Worm (Caenorhabditis elegans) whole organism, L4 larva: Measurements from ENCODE around the gene H35N09.2.
A peak's percentile ranks its signal among the peaks of the same experiment; 100 is the strongest.

Experiments used
- F37D6.2 ChIP-seq: sonication (generic microtip); optimal IDR thresholded peaks from 2 replicates; lab custom pipeline; 2016; ENCODE audit warnings: mild to moderate bottlenecking, missing genetic modification characterization, missing compliant biosample characterization
- F49E8.2 ChIP-seq: sonication (generic microtip); optimal IDR thresholded peaks from 2 replicates; lab custom pipeline; 2016; ENCODE audit warnings: missing compliant biosample characterization, mild to moderate bottlenecking, missing genetic modification characterization, borderline replicate concordance
- R02D3.7 ChIP-seq: fragments of 150-350 bp; sonication (generic microtip); optimal IDR thresholded peaks from 3 replicates; lab custom pipeline; 2014; ENCODE audit warnings: missing biosample characterization, missing genetic modification characterization
- T26A8.4 ChIP-seq: fragments of 200-800 bp; sonication (Bioruptor generic); IDR thresholded peaks from 2 replicates; pipeline ENCODE4 v1.3.6; 2022; ENCODE audit warnings: missing genetic modification characterization, missing compliant biosample characterization
- Y105C5A.15 ChIP-seq: fragments of 200-800 bp; sonication (Bioruptor generic); IDR thresholded peaks from 2 replicates; pipeline ENCODE4 v1.3.6; 2022; ENCODE audit warnings: missing genetic modification characterization, missing compliant biosample characterization
- Y48G9A.11 ChIP-seq: fragments of 200-800 bp; sonication (Bioruptor generic); IDR thresholded peaks from 2 replicates; pipeline ENCODE4 v1.3.6; 2022; ENCODE audit warnings: missing genetic modification reagents, missing genetic modification characterization, missing compliant biosample characterization
- ZK337.2 ChIP-seq: fragments of 200-800 bp; sonication (Bioruptor generic); IDR thresholded peaks from 2 replicates; pipeline ENCODE4 v1.3.6; 2022; ENCODE audit warnings: missing genetic modification reagents, missing genetic modification characterization, missing compliant biosample characterization
- aha-1 ChIP-seq: fragments of 150-350 bp; peaks from one replicate; lab custom pipeline; 2014; ENCODE audit warnings: missing biosample characterization, missing genetic modification characterization
- aly-2 ChIP-seq: sonication (generic microtip); optimal IDR thresholded peaks from 2 replicates; lab custom pipeline; 2018; ENCODE audit warnings: missing biosample characterization, missing genetic modification characterization
- ama-1 ChIP-seq: fragments of 150-350 bp; optimal IDR thresholded peaks from 2 replicates; lab custom pipeline; 2014; ENCODE audit warnings: inconsistent platforms, mixed read lengths
- arid-1 ChIP-seq: fragments of 200-800 bp; sonication (Bioruptor generic); conservative IDR thresholded peaks from 2 replicates; pipeline ENCODE4 v1.3.6; 2022; ENCODE audit warnings: missing genetic modification reagents, missing genetic modification characterization, missing compliant biosample characterization
- ceh-20 ChIP-seq: fragments of 200-800 bp; sonication (Bioruptor generic); IDR thresholded peaks from 2 replicates; pipeline ENCODE4 v1.3.6; 2022; ENCODE audit warnings: missing genetic modification reagents, missing genetic modification characterization, missing compliant biosample characterization
- ctbp-1 ChIP-seq: fragments of 200-800 bp; sonication (Bioruptor generic); IDR thresholded peaks from 2 replicates; pipeline ENCODE4 v1.3.6; 2022; ENCODE audit warnings: missing genetic modification reagents, missing genetic modification characterization, missing compliant biosample characterization
- daf-16 ChIP-seq, 3 experiments: sonication (generic microtip); optimal IDR thresholded peaks; 2 replicates each; lab custom pipeline; 2016 to 2017; ENCODE audit warnings: missing genetic modification characterization in 3 of 3, missing genetic modification reagents in 3 of 3, mild to moderate bottlenecking in 2 of 3, missing compliant biosample characterization in 2 of 3, missing biosample characterization in 1 of 3, moderate library complexity in 1 of 3
- dmd-6 ChIP-seq: fragments of 200-800 bp; sonication (Bioruptor generic); IDR thresholded peaks from 2 replicates; pipeline ENCODE4 v1.3.6; 2022; ENCODE audit warnings: missing genetic modification reagents, missing genetic modification characterization, missing compliant biosample characterization
- dpl-1 ChIP-seq: fragments of 150-350 bp; optimal IDR thresholded peaks from 2 replicates; lab custom pipeline; 2014; ENCODE audit warnings: missing biosample characterization, missing genetic modification reagents, missing genetic modification characterization
- dve-1 ChIP-seq: sonication (generic microtip); optimal IDR thresholded peaks from 2 replicates; lab custom pipeline; 2017; ENCODE audit warnings: antibody characterized with exemption, mild to moderate bottlenecking, missing genetic modification characterization, missing compliant biosample characterization; ENCODE audit not compliant: insufficient read depth
- egl-43 ChIP-seq: fragments of 200-800 bp; sonication (Bioruptor generic); IDR thresholded peaks from 2 replicates; pipeline ENCODE4 v1.3.6; 2022; ENCODE audit warnings: missing genetic modification reagents, missing genetic modification characterization, missing compliant biosample characterization
- fkh-10 ChIP-seq: fragments of 150-350 bp; optimal IDR thresholded peaks from 2 replicates; lab custom pipeline; 2014; ENCODE audit warnings: missing biosample characterization, missing genetic modification reagents, missing genetic modification characterization
- fos-1 ChIP-seq: fragments of 150-350 bp; optimal IDR thresholded peaks from 2 replicates; lab custom pipeline; 2014; ENCODE audit warnings: missing biosample characterization, missing genetic modification characterization
- hlh-11 ChIP-seq: fragments of 200-800 bp; sonication (Bioruptor generic); optimal IDR thresholded peaks from 2 replicates; lab custom pipeline; 2018; ENCODE audit warnings: mild to moderate bottlenecking, missing genetic modification characterization, missing compliant biosample characterization
- hlh-30 ChIP-seq: sonication (generic microtip); optimal IDR thresholded peaks from 2 replicates; lab custom pipeline; 2017; ENCODE audit warnings: antibody characterized with exemption, mild to moderate bottlenecking, missing genetic modification characterization, missing compliant biosample characterization; ENCODE audit not compliant: insufficient read depth
- lin-13 ChIP-seq: fragments of 150-350 bp; optimal IDR thresholded peaks from 2 replicates; lab custom pipeline; 2014; ENCODE audit warnings: missing biosample characterization, missing genetic modification reagents, missing genetic modification characterization
- lin-29 ChIP-seq: fragments of 200-800 bp; sonication (Bioruptor generic); IDR thresholded peaks from 2 replicates; pipeline ENCODE4 v1.3.6; 2022; ENCODE audit warnings: missing genetic modification reagents, missing genetic modification characterization, missing compliant biosample characterization
- lin-38 ChIP-seq: fragments of 200-800 bp; sonication (Bioruptor generic); IDR thresholded peaks from 2 replicates; pipeline ENCODE4 v1.3.6; 2022; ENCODE audit warnings: missing genetic modification reagents, missing genetic modification characterization, missing compliant biosample characterization
- lin-39 ChIP-seq: fragments of 150-350 bp; optimal IDR thresholded peaks from 2 replicates; lab custom pipeline; 2014; ENCODE audit warnings: missing biosample characterization, missing genetic modification reagents, missing genetic modification characterization
- lir-3 ChIP-seq: sonication (generic microtip); optimal IDR thresholded peaks from 2 replicates; lab custom pipeline; 2016; ENCODE audit warnings: mild to moderate bottlenecking, missing genetic modification characterization, missing compliant biosample characterization
- lsy-2 ChIP-seq, 2 experiments: fragments of 150-350 bp in 1 of 2; sonication (generic microtip) in 1 of 2; optimal IDR thresholded peaks; 2 replicates each; lab custom pipeline; 2014 to 2017; ENCODE audit warnings: missing biosample characterization in 2 of 2, missing genetic modification characterization in 2 of 2
- nhr-102 ChIP-seq: sonication (generic microtip); optimal IDR thresholded peaks from 2 replicates; lab custom pipeline; 2016; ENCODE audit warnings: mild to moderate bottlenecking, missing genetic modification characterization, moderate library complexity, missing compliant biosample characterization
- nhr-11 ChIP-seq: fragments of 150-350 bp; optimal IDR thresholded peaks from 2 replicates; lab custom pipeline; 2014; ENCODE audit warnings: missing biosample characterization, missing genetic modification characterization
- nhr-28 ChIP-seq: fragments of 150-350 bp; optimal IDR thresholded peaks from 2 replicates; lab custom pipeline; 2014; ENCODE audit warnings: missing biosample characterization, missing genetic modification characterization
- nhr-41 ChIP-seq: fragments of 200-800 bp; sonication (Bioruptor generic); IDR thresholded peaks from 2 replicates; pipeline ENCODE4 v1.3.6; 2022; ENCODE audit warnings: missing genetic modification reagents, missing genetic modification characterization, missing compliant biosample characterization
- nhr-6 ChIP-seq: fragments of 150-350 bp; optimal IDR thresholded peaks from 2 replicates; lab custom pipeline; 2014; ENCODE audit warnings: missing biosample characterization, missing genetic modification characterization
- nhr-76 ChIP-seq: fragments of 150-350 bp; optimal IDR thresholded peaks from 2 replicates; lab custom pipeline; 2014; ENCODE audit warnings: missing biosample characterization, missing genetic modification characterization
- pha-4 ChIP-seq, 2 experiments: fragments of 150-350 bp in 1 of 2; fragments of 200-800 bp in 1 of 2; sonication (Bioruptor generic) in 1 of 2; IDR thresholded peaks in 1 of 2; optimal IDR thresholded peaks in 1 of 2; 2 replicates each; pipeline versions ENCODE4 v1.3.6 to Lab custom; 2014 to 2022; ENCODE audit warnings: missing genetic modification characterization in 2 of 2, missing genetic modification reagents in 2 of 2, missing biosample characterization in 1 of 2, missing compliant biosample characterization in 1 of 2
- pqm-1 ChIP-seq: sonication (generic microtip); optimal IDR thresholded peaks from 2 replicates; lab custom pipeline; 2017; ENCODE audit warnings: missing biosample characterization, missing genetic modification characterization
- rbr-2 ChIP-seq: sonication (generic microtip); optimal IDR thresholded peaks from 2 replicates; lab custom pipeline; 2016; ENCODE audit warnings: missing genotype, missing genetic modification characterization, missing compliant biosample characterization
- saeg-2 ChIP-seq: fragments of 200-800 bp; sonication (Bioruptor generic); IDR thresholded peaks from 2 replicates; pipeline ENCODE4 v1.3.6; 2022; ENCODE audit warnings: missing genetic modification reagents, missing genetic modification characterization, missing compliant biosample characterization
- sdz-12 ChIP-seq: fragments of 200-800 bp; sonication (Bioruptor generic); optimal IDR thresholded peaks from 2 replicates; lab custom pipeline; 2018; ENCODE audit warnings: mild to moderate bottlenecking, missing genetic modification characterization, missing compliant biosample characterization
- skn-1 ChIP-seq: fragments of 150-350 bp; optimal IDR thresholded peaks from 2 replicates; lab custom pipeline; 2014; ENCODE audit warnings: missing biosample characterization, missing genetic modification characterization
- spr-1 ChIP-seq: sonication (generic microtip); optimal IDR thresholded peaks from 2 replicates; lab custom pipeline; 2016; ENCODE audit warnings: mild to moderate bottlenecking, missing genetic modification characterization, missing compliant biosample characterization
- spr-3 ChIP-seq: fragments of 200-800 bp; sonication (Bioruptor generic); optimal IDR thresholded peaks from 2 replicates; lab custom pipeline; 2018; ENCODE audit warnings: mild to moderate bottlenecking, missing genetic modification characterization, missing compliant biosample characterization
- tra-1 ChIP-seq: fragments of 200-800 bp; sonication (Bioruptor generic); IDR thresholded peaks from 2 replicates; pipeline ENCODE4 v1.3.6; 2022; ENCODE audit warnings: missing genetic modification reagents, missing genetic modification characterization, missing compliant biosample characterization
- unc-62 ChIP-seq, 3 experiments: fragments of 150-350 bp in 1 of 3; sonication (generic microtip); optimal IDR thresholded peaks in 2 of 3; peaks in 1 of 3; 1 replicate in 1 of 3; 2 replicates in 2 of 3; lab custom pipeline; 2014 to 2017; ENCODE audit warnings: missing biosample characterization in 3 of 3, missing genetic modification characterization in 3 of 3, missing genetic modification reagents in 3 of 3, missing genotype in 1 of 3
- zip-11 ChIP-seq: fragments of 200-800 bp; sonication (Bioruptor generic); IDR thresholded peaks from 2 replicates; pipeline ENCODE4 v1.3.6; 2022; ENCODE audit warnings: missing genetic modification characterization, missing compliant biosample characterization
- zip-2 ChIP-seq: fragments of 150-350 bp; optimal IDR thresholded peaks from 2 replicates; lab custom pipeline; 2014; ENCODE audit warnings: missing biosample characterization, missing genetic modification characterization

The H35N09.2 gene

DNA sequence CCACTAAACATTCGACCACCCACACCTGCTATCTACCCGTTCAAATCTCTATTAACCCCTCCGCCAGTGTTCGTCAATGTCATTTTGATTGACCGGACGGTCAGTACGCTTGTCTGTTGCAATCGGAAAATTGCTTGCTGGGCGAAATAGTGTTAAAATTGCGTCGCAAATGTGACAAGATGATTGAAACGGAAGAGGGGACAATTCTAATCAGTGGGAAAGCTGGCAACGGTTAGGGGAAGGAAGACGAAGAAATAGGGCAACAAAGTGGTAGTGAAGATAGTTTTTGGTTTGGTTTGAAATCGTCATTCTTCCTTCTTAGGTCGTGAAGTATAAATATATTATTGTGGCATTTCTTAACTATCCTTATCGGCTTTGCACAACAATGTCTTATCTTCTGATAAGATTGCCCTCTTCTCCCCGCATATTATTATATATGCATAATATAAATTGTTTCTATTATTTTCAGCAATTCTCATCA, 36.4 kb downstream of the H35N09.2 start (continued):
- TF ChIP-seq hlh-11 (peak; percentile 54), nhr-28 (tag; lab: Kevin White, UChicago) (peak; percentile 57), lin-29 (GFP tag; lab: Robert Waterston, UW) (no peak), tra-1 (GFP tag; lab: Robert Waterston, UW) (peak; percentile 80), unc-62 (GFP tag; optimal IDR thresholded peaks at IDR 0.05 in 1 of 2; lab: Kevin White, UChicago) (peak in 1 of 2 experiments; percentile 96), unc-62 (tag; optimal IDR thresholded peaks at IDR 0.05; lab: Kevin White, UChicago) (no peak), nhr-41 (GFP tag; lab: Robert Waterston, UW) (no peak; the same call in 1 of the 2 replicates), lir-3 (no peak), Y48G9A.11 (no peak), dmd-6 (peak; percentile 70), sdz-12 (no peak), T26A8.4 (GFP tag; lab: Robert Waterston, UW) (no peak), F37D6.2 (tag; lab: Kevin White, UChicago) (no peak), ama-1 (lab: Kevin White, UChicago) (no peak), pha-4 (GFP tag; IDR thresholded peaks at IDR 0.05; lab: Robert Waterston, UW) (no peak), pha-4 (tag; optimal IDR thresholded peaks at IDR 0.05; lab: Kevin White, UChicago) (no peak), spr-3 (GFP tag; lab: Kevin White, UChicago) (no peak), dve-1 (tag; lab: Kevin White, UChicago) (peak; percentile 34), R02D3.7 (tag; lab: Kevin White, UChicago) (no peak), nhr-76 (tag; lab: Kevin White, UChicago) (no peak), arid-1 (no peak), egl-43 (GFP tag; lab: Robert Waterston, UW) (no peak), nhr-11 (no peak), lin-38 (GFP tag; lab: Robert Waterston, UW) (no peak), zip-11 (GFP tag; lab: Robert Waterston, UW) (no peak), nhr-6 (tag; lab: Kevin White, UChicago) (no peak), rbr-2 (tag; lab: Kevin White, UChicago) (no peak), aly-2 (tag; lab: Kevin White, UChicago) (no peak), spr-1 (no peak), nhr-102 (tag; lab: Kevin White, UChicago) (no peak), lin-13 (GFP tag; lab: Kevin White, UChicago) (no peak), ctbp-1 (no peak), fos-1 (tag; lab: Kevin White, UChicago) (no peak), hlh-30 (tag; lab: Kevin White, UChicago) (no peak), dpl-1 (GFP tag; lab: Kevin White, UChicago) (no peak), ZK337.2 (GFP tag; lab: Robert Waterston, UW) (no peak), ceh-20 (GFP tag; lab: Robert Waterston, UW) (0 out of 2 replicates have a peak, but pooled peaks have one; percentile 27), fkh-10 (no peak), lin-39 (tag; lab: Kevin White, UChicago) (no peak), F49E8.2 (tag; lab: Kevin White, UChicago) (no peak), saeg-2 (GFP tag; lab: Robert Waterston, UW) (no peak), Y105C5A.15 (GFP tag; lab: Robert Waterston, UW) (no peak)

DNA sequence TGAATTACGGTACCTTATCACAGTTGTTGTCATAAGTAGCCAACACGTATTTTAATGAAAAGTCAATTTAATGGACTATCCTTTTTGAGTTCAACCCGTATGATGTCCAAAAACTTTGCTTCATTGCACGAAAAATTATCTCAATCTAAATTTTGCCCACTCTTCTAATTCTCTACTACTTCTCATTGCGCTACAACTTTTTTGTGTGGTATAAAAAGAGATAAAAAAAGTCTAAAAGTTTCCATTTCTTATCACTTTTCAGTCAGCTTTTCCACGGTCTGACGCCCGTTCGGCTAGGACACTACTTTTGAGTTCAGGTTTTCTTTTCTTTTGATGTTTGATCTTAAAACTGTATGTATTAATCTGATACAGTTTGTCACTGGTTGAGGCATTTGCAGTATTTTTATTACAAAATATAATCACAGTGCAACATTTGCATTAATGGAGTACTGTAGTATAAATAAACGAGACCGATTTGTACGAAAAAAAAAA, 37.0 kb downstream of the H35N09.2 start:
- TF ChIP-seq daf-16 (GFP tag; optimal IDR thresholded peaks at IDR 0.05; lab: Kevin White, UChicago), result no peak
- peak; percentile 7 for TF ChIP-seq daf-16 (tag; optimal IDR thresholded peaks at IDR 0.05; lab: Kevin White, UChicago)
- no peak for TF ChIP-seq nhr-6 (tag; lab: Kevin White, UChicago)
- TF ChIP-seq dve-1 (tag; lab: Kevin White, UChicago), result peak; percentile 21
- TF ChIP-seq nhr-76 (tag; lab: Kevin White, UChicago), result no peak
- peak; percentile 32 for TF ChIP-seq pqm-1 (tag; lab: Kevin White, UChicago)
- TF ChIP-seq zip-2 (tag; lab: Kevin White, UChicago), result no peak
- no peak for TF ChIP-seq fkh-10
- TF ChIP-seq skn-1 (tag; lab: Kevin White, UChicago), result no peak
- TF ChIP-seq lin-38 (GFP tag; lab: Robert Waterston, UW), result no peak
- TF ChIP-seq lsy-2 (tag; optimal IDR thresholded peaks at IDR 0.05; lab: Kevin White, UChicago), result no peak
- TF ChIP-seq aha-1, result peak; percentile 98
